Fruit fly (Drosophila melanogaster) whole organism, wandering third instar larva: ENCODE measurements around the gene CG7519.
A peak's percentile ranks its signal among the peaks of the same experiment; 100 is the strongest.

Experiments
- Abd-B ChIP-seq: fragments of >200 bp; optimal IDR thresholded peaks from 2 replicates; lab custom pipeline; 2017; ENCODE audit warnings: missing biosample characterization, missing genetic modification characterization
- CG32264 ChIP-seq: fragments of 200-800 bp; sonication (Bioruptor generic); optimal IDR thresholded peaks from 2 replicates; lab custom pipeline; 2016; ENCODE audit warnings: missing biosample characterization, missing genetic modification characterization
- CrebA ChIP-seq: fragments of 200-800 bp; sonication (Bioruptor generic); optimal IDR thresholded peaks from 2 replicates; lab custom pipeline; 2016; ENCODE audit warnings: missing biosample characterization, mild to moderate bottlenecking, missing genetic modification characterization, borderline replicate concordance
- Dfd ChIP-seq: fragments of >200 bp; optimal IDR thresholded peaks from 2 replicates; lab custom pipeline; 2017; ENCODE audit warnings: missing biosample characterization, missing genetic modification characterization
- Dif ChIP-seq: fragments of 200-275, 200-300 bp; sonication (Bioruptor generic); optimal IDR thresholded peaks from 2 replicates; lab custom pipeline; 2018; ENCODE audit warnings: missing biosample characterization, missing genetic modification characterization; ENCODE audit not compliant: partially characterized antibody
- Hr78 ChIP-seq: fragments of >200 bp; optimal IDR thresholded peaks from 2 replicates; lab custom pipeline; 2017; ENCODE audit warnings: missing biosample characterization, missing genetic modification characterization
- N ChIP-seq: fragments of >200 bp; optimal IDR thresholded peaks from 2 replicates; lab custom pipeline; 2018; ENCODE audit warnings: missing biosample characterization, missing external identifiers, missing genetic modification characterization
- OdsH ChIP-seq: fragments of 200-800 bp; sonication (Bioruptor generic); optimal IDR thresholded peaks from 2 replicates; lab custom pipeline; 2016; ENCODE audit warnings: missing biosample characterization, mild to moderate bottlenecking, missing genetic modification characterization
- Rel ChIP-seq, 2 experiments: fragments of 200-800 bp; sonication (Bioruptor generic) in 1 of 2; optimal IDR thresholded peaks; 2 replicates in 1 of 2; 3 replicates in 1 of 2; lab custom pipeline; 2016 to 2019; ENCODE audit warnings: mild to moderate bottlenecking in 2 of 2, missing biosample characterization in 2 of 2, missing genetic modification characterization in 2 of 2, moderate library complexity in 1 of 2
- Sp1 ChIP-seq: fragments of 200-800 bp; sonication (Bioruptor generic); optimal IDR thresholded peaks from 3 replicates; lab custom pipeline; 2019; ENCODE audit warnings: missing biosample characterization, mild to moderate bottlenecking, missing genetic modification characterization, moderate library complexity
- Vsx2 ChIP-seq: fragments of 200-300, 225-300 bp; sonication (Bioruptor generic); optimal IDR thresholded peaks from 2 replicates; lab custom pipeline; 2018; ENCODE audit warnings: missing biosample characterization, missing genetic modification characterization; ENCODE audit not compliant: partially characterized antibody
- br ChIP-seq: fragments of 200-800 bp; sonication (Bioruptor generic); optimal IDR thresholded peaks from 2 replicates; lab custom pipeline; 2016; ENCODE audit warnings: missing biosample characterization, missing genetic modification characterization
- brk ChIP-seq: fragments of 200-800 bp; sonication (Bioruptor generic); optimal IDR thresholded peaks from 2 replicates; lab custom pipeline; 2016; ENCODE audit warnings: missing biosample characterization, mild to moderate bottlenecking, missing genetic modification characterization
- dl ChIP-seq, 2 experiments: fragments of 175-275, 200-275 bp in 1 of 2; fragments of 200-275 bp in 1 of 2; sonication (Bioruptor generic); optimal IDR thresholded peaks; lab custom pipeline; 2018; ENCODE audit warnings: mild to moderate bottlenecking in 2 of 2, missing biosample characterization in 2 of 2, missing genetic modification characterization in 2 of 2, moderate library complexity in 2 of 2; ENCODE audit not compliant: partially characterized antibody in 2 of 2, insufficient read depth in 1 of 2
- dsf ChIP-seq: sonication (Bioruptor generic); optimal IDR thresholded peaks from 2 replicates; lab custom pipeline; 2016; ENCODE audit warnings: missing biosample characterization, missing genetic modification characterization, borderline replicate concordance
- ey ChIP-seq: fragments of 200-800 bp; sonication (Bioruptor generic); optimal IDR thresholded peaks from 2 replicates; lab custom pipeline; 2016; ENCODE audit warnings: missing biosample characterization, missing genetic modification characterization
- foxo ChIP-seq, 2 experiments: fragments of 200-800 bp; sonication (Bioruptor generic); optimal IDR thresholded peaks; 2 replicates in 1 of 2; 3 replicates in 1 of 2; lab custom pipeline; 2016 to 2017; ENCODE audit warnings: missing biosample characterization in 2 of 2, missing genetic modification characterization in 2 of 2
- h ChIP-seq: fragments of 200-800 bp; sonication (Bioruptor generic); optimal IDR thresholded peaks from 3 replicates; lab custom pipeline; 2016; ENCODE audit warnings: missing biosample characterization, mild to moderate bottlenecking, missing genetic modification characterization
- jim ChIP-seq: fragments of 175-275, 200-325 bp; sonication (Bioruptor generic); optimal IDR thresholded peaks from 2 replicates; lab custom pipeline; 2016; ENCODE audit warnings: missing biosample characterization, mild to moderate bottlenecking, missing genetic modification characterization
- lola ChIP-seq: fragments of >200 bp; optimal IDR thresholded peaks from 2 replicates; lab custom pipeline; 2017; ENCODE audit warnings: missing biosample characterization, missing genetic modification characterization
- psq ChIP-seq: fragments of 200-800 bp; sonication (Bioruptor generic); optimal IDR thresholded peaks from 3 replicates; lab custom pipeline; 2017; ENCODE audit warnings: missing biosample characterization, mild to moderate bottlenecking, missing genetic modification characterization, moderate library complexity
- rgr ChIP-seq: fragments of 200-800 bp; sonication (Bioruptor generic); optimal IDR thresholded peaks from 3 replicates; lab custom pipeline; 2016; ENCODE audit warnings: missing biosample characterization, mild to moderate bottlenecking, missing genetic modification characterization
- sage ChIP-seq: fragments of 200-800 bp; sonication (Bioruptor generic); optimal IDR thresholded peaks from 2 replicates; lab custom pipeline; 2016; ENCODE audit warnings: missing biosample characterization, mild to moderate bottlenecking, missing genetic modification characterization
- sv ChIP-seq: fragments of 200-800 bp; sonication (Bioruptor generic); optimal IDR thresholded peaks from 3 replicates; lab custom pipeline; 2016; ENCODE audit warnings: missing biosample characterization, missing genetic modification characterization
- tai ChIP-seq: sonication (Bioruptor generic); optimal IDR thresholded peaks from 2 replicates; lab custom pipeline; 2016; ENCODE audit warnings: missing biosample characterization, missing genetic modification characterization
- usp ChIP-seq: fragments of >200 bp; optimal IDR thresholded peaks from 2 replicates; lab custom pipeline; 2017; ENCODE audit warnings: missing biosample characterization, missing genetic modification characterization
- woc ChIP-seq: sonication (Bioruptor generic); optimal IDR thresholded peaks from 2 replicates; lab custom pipeline; 2016; ENCODE audit warnings: missing biosample characterization, mild to moderate bottlenecking, missing genetic modification characterization

The CG7519 gene

dm6 chr3L:21464240-21464639 lies 28.6 kb upstream of the CG7519 start:
- TF ChIP-seq Dfd (GFP tag; lab: Kevin White, UChicago) (peak; percentile 98), tai (GFP tag; lab: Kevin White, UChicago) (no peak), lola (GFP tag; lab: Kevin White, UChicago) (no peak), h (GFP tag; lab: Kevin White, UChicago) (no peak), N (no peak)

dm6 chr3L:21465261-21466112 lies 27.4 kb upstream of the CG7519 start:
- TF ChIP-seq CrebA (GFP tag; lab: Kevin White, UChicago) (no peak), dl (GFP tag; optimal IDR thresholded peaks at IDR 0.05; lab: Kevin White, UChicago; ENCODE audit: insufficient read depth in 1 of 2, partially characterized antibody in 2 of 2) (no peak), Rel (GFP tag; optimal IDR thresholded peaks at IDR 0.05; lab: Kevin White, UChicago) (no peak), Rel (tag; optimal IDR thresholded peaks at IDR 0.05; lab: Kevin White, UChicago) (no peak), Sp1 (no peak), jim (GFP tag; lab: Kevin White, UChicago) (no peak)
- TF ChIP-seq, all 38 proteins: peak for 0

dm6 chr3L:21471895-21472294 lies 21.0 kb upstream of the CG7519 start:
- TF ChIP-seq foxo (GFP tag; optimal IDR thresholded peaks at IDR 0.05; lab: Kevin White, UChicago) (no peak), Dfd (GFP tag; lab: Kevin White, UChicago) (peak; percentile 93)
- TF ChIP-seq, all 38 proteins: peak for 1

dm6 chr3L:21476429-21477006 lies 16.4 kb upstream of the CG7519 start, which contains the start of gene croc:
TSS of gene croc (minus strand) at chr3L:21476479.
- TF ChIP-seq Dfd (GFP tag; lab: Kevin White, UChicago) = no peak
- no peak for TF ChIP-seq foxo (GFP tag; optimal IDR thresholded peaks at IDR 0.05; lab: Kevin White, UChicago)
- no peak for TF ChIP-seq CG32264 (GFP tag; lab: Kevin White, UChicago)
- TF ChIP-seq ey (GFP tag; lab: Kevin White, UChicago) = no peak
- no peak for TF ChIP-seq psq
- TF ChIP-seq jim (GFP tag; lab: Kevin White, UChicago) = no peak
- no peak for TF ChIP-seq Sp1
- no peak for TF ChIP-seq N
- no peak for TF ChIP-seq sv (GFP tag; lab: Kevin White, UChicago)
- no peak for TF ChIP-seq usp (GFP tag; lab: Kevin White, UChicago)
- no peak for TF ChIP-seq Hr78 (GFP tag; lab: Kevin White, UChicago)
- no peak for TF ChIP-seq Vsx2 (GFP tag; lab: Kevin White, UChicago)
- TF ChIP-seq br (GFP tag; lab: Kevin White, UChicago) = no peak
- TF ChIP-seq dl (GFP tag; optimal IDR thresholded peaks at IDR 0.05; lab: Kevin White, UChicago; ENCODE audit: insufficient read depth in 1 of 2, partially characterized antibody in 2 of 2) = no peak
- TF ChIP-seq Rel (GFP tag; optimal IDR thresholded peaks at IDR 0.05; lab: Kevin White, UChicago) = no peak
- TF ChIP-seq Rel (tag; optimal IDR thresholded peaks at IDR 0.05; lab: Kevin White, UChicago) = no peak
- TF ChIP-seq Abd-B = no peak
- TF ChIP-seq woc (GFP tag; lab: Kevin White, UChicago) = no peak
- TF ChIP-seq, all 38 proteins: peak for 0

dm6 chr3L:21477866-21478265 lies 15.0 kb upstream of the CG7519 start:
- TF ChIP-seq Dif (GFP tag; lab: Kevin White, UChicago) (no peak), Abd-B (no peak), brk (no peak), N (no peak), dl (GFP tag; optimal IDR thresholded peaks at IDR 0.05; lab: Kevin White, UChicago; ENCODE audit: insufficient read depth in 1 of 2, partially characterized antibody in 2 of 2) (no peak), sage (GFP tag; lab: Kevin White, UChicago) (no peak), dsf (GFP tag; lab: Kevin White, UChicago) (no peak), sv (GFP tag; lab: Kevin White, UChicago) (no peak), OdsH (no peak), rgr (no peak), br (GFP tag; lab: Kevin White, UChicago) (no peak), lola (GFP tag; lab: Kevin White, UChicago) (no peak), Rel (GFP tag; optimal IDR thresholded peaks at IDR 0.05; lab: Kevin White, UChicago) (no peak), Rel (tag; optimal IDR thresholded peaks at IDR 0.05; lab: Kevin White, UChicago) (no peak), jim (GFP tag; lab: Kevin White, UChicago) (no peak), h (GFP tag; lab: Kevin White, UChicago) (no peak), foxo (GFP tag; optimal IDR thresholded peaks at IDR 0.05; lab: Kevin White, UChicago) (no peak), Hr78 (GFP tag; lab: Kevin White, UChicago) (no peak)
